Worm (Caenorhabditis elegans): ENCODE results near the gene scl-25.

scl-25 gene

DNA sequence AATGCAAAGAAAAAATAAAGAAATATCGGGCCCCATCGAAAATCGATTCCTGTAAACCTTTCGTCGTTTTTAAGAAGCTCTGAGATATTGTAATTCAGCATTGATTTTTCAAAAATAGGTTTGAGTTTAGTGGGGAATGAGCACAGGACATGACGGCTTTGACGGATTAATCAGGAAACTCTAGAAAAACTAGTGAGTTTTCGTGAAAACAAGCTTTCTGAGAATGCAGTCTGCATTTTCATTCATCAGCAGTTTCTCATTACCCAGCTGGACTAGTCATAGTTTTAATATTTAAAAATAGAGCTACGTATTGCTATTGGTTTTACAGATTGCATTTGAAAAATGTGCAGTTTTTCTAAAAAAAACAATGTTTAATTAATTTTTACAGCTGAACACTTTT is 33.3 kb upstream of the scl-25 start, which contains the start of gene srz-47:
Gene srz-47, minus strand, starts transcription at position 101 of the 400 bp plus-strand sequence.
- TF ChIP-seq dmd-8 (GFP tag; IDR thresholded peaks at IDR 0.05) (no peak), F44E2.7 (GFP tag; IDR thresholded peaks at IDR 0.05) (no peak), ztf-11 (tag; optimal IDR thresholded peaks at IDR 0.05) (no peak), aha-1 (tag) (no peak), ceh-62 (tag; optimal IDR thresholded peaks at IDR 0.05) (no peak), dmd-6 (GFP tag; IDR thresholded peaks at IDR 0.05) (no peak), sdz-12 (GFP tag; optimal IDR thresholded peaks at IDR 0.05) (no peak), spr-3 (GFP tag; optimal IDR thresholded peaks at IDR 0.05) (no peak), F26F4.8 (GFP tag; conservative IDR thresholded peaks at IDR 0.05) (no peak), dpl-1 (GFP tag; optimal IDR thresholded peaks at IDR 0.05) (no peak), lin-38 (GFP tag; IDR thresholded peaks at IDR 0.05) (no peak), unc-130 (GFP tag; optimal IDR thresholded peaks at IDR 0.05) (no peak), nhr-76 (tag; optimal IDR thresholded peaks at IDR 0.05) (no peak), unc-62 (GFP tag; optimal IDR thresholded peaks at IDR 0.05 in 1 of 2) (no peak), unc-62 (tag; optimal IDR thresholded peaks at IDR 0.05) (no peak), lin-29 (GFP tag; IDR thresholded peaks at IDR 0.05) (no peak), R02D3.7 (tag; optimal IDR thresholded peaks at IDR 0.05) (no peak), daf-19 (GFP tag; conservative IDR thresholded peaks at IDR 0.05) (no peak), saeg-2 (GFP tag; IDR thresholded peaks at IDR 0.05) (no peak), egl-27 (tag; optimal IDR thresholded peaks at IDR 0.05) (no peak)

- no peak for TF ChIP-seq pqm-1 (tag; optimal IDR thresholded peaks at IDR 0.05)
- no peak for TF ChIP-seq dve-1 (tag; optimal IDR thresholded peaks at IDR 0.05; ENCODE audit: insufficient read depth)
- no peak for TF ChIP-seq ceh-20 (GFP tag; IDR thresholded peaks at IDR 0.05)
- TF ChIP-seq ztf-11 (tag; optimal IDR thresholded peaks at IDR 0.05) = no peak
- no peak for TF ChIP-seq Y105C5A.15 (GFP tag; IDR thresholded peaks at IDR 0.05)
- TF ChIP-seq lim-7 (GFP tag; IDR thresholded peaks at IDR 0.05) = no peak
- no peak for TF ChIP-seq F10B5.3 (tag; optimal IDR thresholded peaks at IDR 0.05)
- TF ChIP-seq jun-1 (tag; optimal IDR thresholded peaks at IDR 0.05) = no peak
- TF ChIP-seq T26A8.4 (GFP tag; IDR thresholded peaks at IDR 0.05) = no peak
- no peak for TF ChIP-seq lin-13 (GFP tag; optimal IDR thresholded peaks at IDR 0.05)
- TF ChIP-seq mxl-2 (GFP tag; conservative IDR thresholded peaks at IDR 0.05) = no peak
- no peak for TF ChIP-seq nhr-11 (tag; optimal IDR thresholded peaks at IDR 0.05)
- TF ChIP-seq mes-2 (tag; optimal IDR thresholded peaks at IDR 0.05; ENCODE audit: poor library complexity, severe bottlenecking) = no peak
- TF ChIP-seq ama-1 (optimal IDR thresholded peaks at IDR 0.05) = no peak
- TF ChIP-seq madf-5 (GFP tag; IDR thresholded peaks at IDR 0.05) = no peak
- no peak for TF ChIP-seq daf-12 (tag; optimal IDR thresholded peaks at IDR 0.05)
- TF ChIP-seq lin-15B (tag; optimal IDR thresholded peaks at IDR 0.05) = no peak
- TF ChIP-seq php-3 (GFP tag; IDR thresholded peaks at IDR 0.05) = no peak
Measured at ce11 chrV:17198926-17199325, 26.6 kb upstream of the scl-25 start, which contains the start of gene srz-96. TSS of gene srz-96 (plus strand) at chrV:17199226.

ce11 chrV:17201847-17202246 is 23.6 kb upstream of the scl-25 start, which contains the start of gene Y68A4A.10:
TSS of gene Y68A4A.10 (plus strand) at chrV:17202147.
- TF ChIP-seq aha-1 (tag) (peak; percentile 8), Y105C5A.15 (GFP tag; IDR thresholded peaks at IDR 0.05) (no peak), daf-8 (GFP tag; IDR thresholded peaks at IDR 0.05) (no peak)

DNA sequence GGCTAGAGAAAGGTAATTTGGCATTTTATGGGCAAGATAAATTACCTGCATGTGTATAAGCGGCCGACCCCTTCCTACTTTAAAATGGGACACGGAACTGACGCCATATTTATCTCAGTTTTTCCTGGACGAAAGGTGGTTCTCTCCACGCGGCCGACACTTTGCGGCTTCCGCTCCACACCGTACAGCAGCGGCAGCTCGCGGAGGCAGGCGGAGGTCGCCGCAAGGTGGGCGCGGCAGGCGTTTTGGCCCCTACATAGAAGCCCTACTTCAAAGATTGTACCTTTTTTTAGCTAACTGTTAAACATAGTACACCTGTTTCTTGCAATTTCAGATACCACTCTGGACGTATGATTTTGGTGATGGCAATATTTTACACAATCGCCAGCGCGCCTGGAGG is 19.0 kb upstream of the scl-25 start:
- TF ChIP-seq gei-8 (GFP tag; optimal IDR thresholded peaks at IDR 0.05) = no peak
- peak; percentile 92 for TF ChIP-seq set-16 (GFP tag; IDR thresholded peaks at IDR 0.05)

Measured in whole organism, L4 larva.